Worm (Caenorhabditis elegans) whole organism, mixed stage, embryonic: ENCODE results near the gene Y69E1A.4.

Experiments
- M03D4.4 ChIP-seq: sonication (generic microtip); optimal IDR thresholded peaks from 2 replicates; lab custom pipeline; 2017; ENCODE audit warnings: mild to moderate bottlenecking, missing genetic modification characterization, missing compliant biosample characterization
- bed-3 ChIP-seq: fragments of 200-800 bp; sonication (Bioruptor generic); optimal IDR thresholded peaks from 3 replicates; lab custom pipeline; 2018; ENCODE audit warnings: mild to moderate bottlenecking, missing genetic modification characterization, moderate library complexity, missing compliant biosample characterization
- ceh-39 ChIP-seq: fragments of 150-350 bp; optimal IDR thresholded peaks from 2 replicates; lab custom pipeline; 2014; ENCODE audit warnings: missing biosample characterization, missing genetic modification characterization
- ceh-43 ChIP-seq: fragments of 200-800 bp; sonication (Bioruptor generic); optimal IDR thresholded peaks from 2 replicates; lab custom pipeline; 2018; ENCODE audit warnings: mild to moderate bottlenecking, missing genetic modification characterization, moderate library complexity, missing compliant biosample characterization
- ceh-83 ChIP-seq: fragments of 200-800 bp; sonication (Bioruptor generic); optimal IDR thresholded peaks from 2 replicates; lab custom pipeline; 2018; ENCODE audit warnings: mild to moderate bottlenecking, missing genetic modification characterization, missing compliant biosample characterization
- cnd-1 ChIP-seq: fragments of 200-800 bp; sonication (Bioruptor generic); optimal IDR thresholded peaks from 2 replicates; lab custom pipeline; 2018; ENCODE audit warnings: mild to moderate bottlenecking, missing genetic modification characterization, missing compliant biosample characterization
- elt-1 ChIP-seq: sonication (generic microtip); optimal IDR thresholded peaks from 2 replicates; lab custom pipeline; 2017; ENCODE audit warnings: missing genetic modification characterization, mild to moderate bottlenecking, missing compliant biosample characterization, antibody characterized with exemption, moderate library complexity, borderline replicate concordance; ENCODE audit not compliant: insufficient read depth
- flh-1 ChIP-seq: fragments of 200-800 bp; sonication (Bioruptor generic); optimal IDR thresholded peaks from 2 replicates; lab custom pipeline; 2018; ENCODE audit warnings: mild to moderate bottlenecking, missing genetic modification characterization, moderate library complexity, missing compliant biosample characterization
- hlh-1 ChIP-seq: fragments of 150-350 bp; optimal IDR thresholded peaks from 2 replicates; lab custom pipeline; 2014; ENCODE audit warnings: missing biosample characterization, missing genetic modification reagents, missing genetic modification characterization
- lin-13 ChIP-seq: fragments of 150-350 bp; optimal IDR thresholded peaks from 2 replicates; lab custom pipeline; 2014; ENCODE audit warnings: missing biosample characterization, missing genetic modification characterization
- lsy-2 ChIP-seq: fragments of 150-350 bp; optimal IDR thresholded peaks from 2 replicates; lab custom pipeline; 2014; ENCODE audit warnings: missing biosample characterization, missing genetic modification characterization
- mab-5 ChIP-seq: fragments of 150-350 bp; optimal IDR thresholded peaks from 2 replicates; lab custom pipeline; 2014; ENCODE audit warnings: missing biosample characterization, missing genetic modification characterization
- mep-1 ChIP-seq: fragments of 150-350 bp; optimal IDR thresholded peaks from 2 replicates; lab custom pipeline; 2017; ENCODE audit warnings: missing biosample characterization, missing genetic modification reagents, missing genetic modification characterization, inconsistent platforms
- mls-2 ChIP-seq: sonication (generic microtip); optimal IDR thresholded peaks from 2 replicates; lab custom pipeline; 2016; ENCODE audit warnings: mild to moderate bottlenecking, missing genetic modification characterization, moderate library complexity, missing compliant biosample characterization
- nhr-12 ChIP-seq: fragments of 150-350 bp; optimal IDR thresholded peaks from 2 replicates; lab custom pipeline; 2014; ENCODE audit warnings: missing biosample characterization, missing genetic modification characterization
- nhr-2 ChIP-seq: fragments of 150-350 bp; optimal IDR thresholded peaks from 2 replicates; lab custom pipeline; 2014; ENCODE audit warnings: missing biosample characterization, missing genetic modification characterization
- nhr-237 ChIP-seq: fragments of 150-350 bp; optimal IDR thresholded peaks from 2 replicates; lab custom pipeline; 2014; ENCODE audit warnings: missing biosample characterization, missing genetic modification characterization
- nhr-28 ChIP-seq: fragments of 150-350 bp; optimal IDR thresholded peaks from 2 replicates; lab custom pipeline; 2014; ENCODE audit warnings: missing biosample characterization, missing genetic modification characterization
- nhr-76 ChIP-seq: sonication (generic microtip); optimal IDR thresholded peaks from 2 replicates; lab custom pipeline; 2017; ENCODE audit warnings: missing biosample characterization, missing genetic modification characterization
- sem-2 ChIP-seq: fragments of 200-800 bp; sonication (Bioruptor generic); optimal IDR thresholded peaks from 2 replicates; lab custom pipeline; 2018; ENCODE audit warnings: mild to moderate bottlenecking, missing genetic modification characterization, missing compliant biosample characterization
- snpc-4 ChIP-seq: fragments of 150-350 bp; optimal IDR thresholded peaks from 2 replicates; lab custom pipeline; 2014; ENCODE audit warnings: missing biosample characterization, missing genetic modification characterization
- tbx-8 ChIP-seq: fragments of 200-800 bp; sonication (Bioruptor generic); optimal IDR thresholded peaks from 2 replicates; lab custom pipeline; 2018; ENCODE audit warnings: mild to moderate bottlenecking, missing genetic modification characterization, moderate library complexity, missing compliant biosample characterization
- unc-120 ChIP-seq: sonication (generic microtip); optimal IDR thresholded peaks from 2 replicates; lab custom pipeline; 2017; ENCODE audit warnings: missing genetic modification characterization, missing compliant biosample characterization; ENCODE audit not compliant: poor library complexity, severe bottlenecking
- unc-39 ChIP-seq: fragments of 150-350 bp; optimal IDR thresholded peaks from 2 replicates; lab custom pipeline; 2014; ENCODE audit warnings: missing biosample characterization, missing genetic modification characterization
- unc-62 ChIP-seq: fragments of 150-350 bp; optimal IDR thresholded peaks from 2 replicates; lab custom pipeline; 2014; ENCODE audit warnings: missing biosample characterization, missing genetic modification reagents, missing genetic modification characterization
- ztf-11 ChIP-seq: fragments of 150-350 bp; optimal IDR thresholded peaks from 2 replicates; lab custom pipeline; 2014; ENCODE audit warnings: missing biosample characterization, missing genetic modification characterization

The Y69E1A.4 gene

DNA sequence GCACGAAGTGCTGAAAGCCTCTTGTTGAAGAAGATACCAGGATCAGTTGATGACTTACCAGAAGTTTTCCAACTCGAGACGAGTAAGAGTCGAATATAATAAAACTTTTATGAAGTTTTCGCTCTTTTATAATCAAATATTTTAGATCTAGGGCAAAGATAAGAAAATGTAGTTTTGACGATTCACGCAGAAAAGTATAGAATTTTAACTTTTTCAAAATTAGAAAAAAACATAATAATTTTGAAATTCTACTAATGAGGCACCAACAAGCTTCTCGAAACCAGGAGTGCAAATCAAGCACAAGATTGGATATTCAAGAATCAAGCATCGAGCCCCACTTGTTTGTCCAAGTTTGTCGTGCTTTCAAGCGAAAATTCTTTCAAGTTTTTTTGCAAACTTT is 6.3 kb upstream of the Y69E1A.4 start, which contains the start of gene Y69E1A.1:
Gene Y69E1A.1, minus strand, starts transcription at position 101 of the 400 bp plus-strand sequence.
- TF ChIP-seq tbx-8 (GFP tag; lab: Kevin White, UChicago) (no peak), nhr-2 (no peak)

DNA sequence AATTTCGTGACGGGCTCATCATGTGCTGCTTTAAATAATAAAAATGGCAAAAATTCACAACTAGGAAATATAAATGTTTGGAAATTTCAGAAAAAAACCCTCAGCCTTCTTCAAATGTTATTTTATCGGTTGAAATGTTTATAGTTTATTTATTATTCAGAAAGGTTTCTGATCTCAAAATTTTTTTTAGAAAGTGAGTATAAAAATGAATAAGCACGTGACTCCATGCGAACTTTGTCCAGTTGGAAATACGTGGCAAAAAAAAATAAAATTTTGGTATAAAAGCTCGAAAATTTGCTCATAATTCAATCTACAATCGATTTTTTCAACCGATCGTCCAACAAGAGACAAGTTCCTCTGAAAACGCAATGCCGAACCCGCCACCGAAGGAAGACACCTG is 5.5 kb upstream of the Y69E1A.4 start, which contains the start of gene nsph-3.1:
Gene nsph-3.1, plus strand, starts transcription at position 301 of the 400 bp plus-strand sequence.
- TF ChIP-seq sem-2 (GFP tag; lab: Kevin White, UChicago), result no peak
- no peak for TF ChIP-seq ceh-43
- no peak for TF ChIP-seq lin-13 (tag; lab: Kevin White, UChicago)
- TF ChIP-seq mep-1 (tag; lab: Kevin White, UChicago), result no peak
- no peak for TF ChIP-seq lsy-2 (tag; lab: Kevin White, UChicago)
- TF ChIP-seq elt-1 (tag; lab: Kevin White, UChicago), result no peak

- TF ChIP-seq flh-1 (GFP tag; lab: Kevin White, UChicago) (no peak), unc-39 (tag; lab: Kevin White, UChicago) (no peak), sem-2 (GFP tag; lab: Kevin White, UChicago) (no peak), snpc-4 (tag; lab: Kevin White, UChicago) (no peak), lsy-2 (tag; lab: Kevin White, UChicago) (no peak), unc-120 (no peak), lin-13 (tag; lab: Kevin White, UChicago) (no peak), nhr-237 (no peak), cnd-1 (tag; lab: Kevin White, UChicago) (no peak), nhr-76 (no peak), hlh-1 (tag; lab: Kevin White, UChicago) (no peak), ceh-83 (no peak), mep-1 (tag; lab: Kevin White, UChicago) (no peak), nhr-12 (tag; lab: Kevin White, UChicago) (no peak)
Observed at ce11 chrIV:10950363-10951214, 4.5 kb upstream of the Y69E1A.4 start.

- no peak for TF ChIP-seq ceh-43
Observed at ce11 chrIV:10951997-10952396, 3.1 kb upstream of the Y69E1A.4 start, which contains the start of gene Y69E1A.3. Gene Y69E1A.3, plus strand, starts transcription at chrIV:10952297.

- TF ChIP-seq mab-5 (tag; lab: Kevin White, UChicago) (peak; percentile 31), ztf-11 (no peak), hlh-1 (tag; lab: Kevin White, UChicago) (peak; percentile 82), unc-62 (GFP tag; lab: Kevin White, UChicago) (peak; percentile 40)
Observed at ce11 chrIV:10957583-10958229, 2.7 kb downstream of the Y69E1A.4 start, which contains the start of gene Y69E1A.5. Gene Y69E1A.5, minus strand, starts transcription at chrIV:10957655.

DNA sequence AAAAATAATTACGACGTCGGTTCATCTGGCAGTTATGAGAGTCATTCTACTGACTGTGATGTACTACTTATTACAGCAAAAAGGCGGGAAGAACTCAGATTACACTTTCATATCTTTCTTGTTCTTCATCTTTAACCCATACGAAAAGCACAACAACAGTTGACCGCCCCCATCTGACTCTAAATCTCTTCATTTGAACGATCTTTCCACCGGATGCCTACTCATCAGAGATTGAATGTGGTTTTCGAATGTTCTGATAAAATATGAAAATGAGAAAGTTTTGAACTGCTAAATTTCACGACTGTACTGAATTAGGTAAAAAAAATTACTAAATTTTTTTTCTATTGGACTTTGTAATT is 3.2 kb downstream of the Y69E1A.4 start, which contains the start of gene sri-19:
Gene sri-19, plus strand, starts transcription at position 143 of the 359 bp plus-strand sequence.
- TF ChIP-seq unc-39 (tag; lab: Kevin White, UChicago) (no peak), hlh-1 (tag; lab: Kevin White, UChicago) (peak; percentile 82), ztf-11 (no peak), unc-120 (peak; percentile 21), ceh-43 (no peak), unc-62 (GFP tag; lab: Kevin White, UChicago) (no peak)

DNA sequence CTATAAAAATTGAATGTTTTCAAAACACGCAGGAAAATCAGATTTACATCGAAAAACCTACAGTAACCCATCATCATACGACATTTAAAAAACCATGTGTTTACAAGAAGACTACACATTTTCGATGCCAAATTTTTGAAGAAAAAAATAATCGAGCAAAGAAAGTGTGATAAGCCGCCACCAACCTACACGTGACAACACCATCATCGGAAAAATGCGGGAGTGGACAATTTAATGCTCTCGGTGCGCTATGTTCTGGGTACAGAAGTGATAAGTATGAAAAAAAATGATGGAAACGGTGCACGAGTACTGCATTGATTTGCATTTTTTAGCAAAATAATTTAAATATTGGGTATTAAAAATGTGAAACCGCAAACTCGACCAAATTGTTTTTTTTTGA is 9.6 kb downstream of the Y69E1A.4 start:
- TF ChIP-seq sem-2 (GFP tag; lab: Kevin White, UChicago), result no peak
- TF ChIP-seq mls-2, result no peak
- TF ChIP-seq nhr-12 (tag; lab: Kevin White, UChicago), result no peak
- TF ChIP-seq nhr-28 (tag; lab: Kevin White, UChicago), result no peak
- TF ChIP-seq bed-3 (GFP tag; lab: Kevin White, UChicago), result no peak
- TF ChIP-seq ceh-43, result no peak
- no peak for TF ChIP-seq nhr-76
- no peak for TF ChIP-seq unc-39 (tag; lab: Kevin White, UChicago)
- TF ChIP-seq elt-1 (tag; lab: Kevin White, UChicago), result no peak
- TF ChIP-seq nhr-2, result no peak
- no peak for TF ChIP-seq M03D4.4
- no peak for TF ChIP-seq mep-1 (tag; lab: Kevin White, UChicago)
- TF ChIP-seq ceh-39 (tag; lab: Kevin White, UChicago), result no peak
